Worm (Caenorhabditis elegans) whole organism, late embryonic: ENCODE results near the gene pcm-1.

Experiments
- C38D4.7 ChIP-seq: fragments of 200-800 bp; sonication (Bioruptor generic); optimal IDR thresholded peaks from 2 replicates; lab custom pipeline; 2018; ENCODE audit warnings: mild to moderate bottlenecking, missing genetic modification characterization, moderate library complexity, missing compliant biosample characterization
- K02D7.2 ChIP-seq: sonication (generic microtip); optimal IDR thresholded peaks from 2 replicates; lab custom pipeline; 2017; ENCODE audit warnings: mild to moderate bottlenecking, missing genetic modification characterization, missing compliant biosample characterization
- K09A11.1 ChIP-seq: sonication (generic microtip); optimal IDR thresholded peaks from 2 replicates; lab custom pipeline; 2017; ENCODE audit warnings: antibody characterized with exemption, mild to moderate bottlenecking, missing genetic modification characterization, missing compliant biosample characterization; ENCODE audit not compliant: insufficient read depth
- T23F11.4 ChIP-seq: fragments of 200-800 bp; sonication (Bioruptor generic); optimal IDR thresholded peaks from 2 replicates; lab custom pipeline; 2018; ENCODE audit warnings: mild to moderate bottlenecking, missing genetic modification characterization, missing compliant biosample characterization
- ahr-1 ChIP-seq: sonication (generic microtip); optimal IDR thresholded peaks from 2 replicates; lab custom pipeline; 2016; ENCODE audit warnings: missing genetic modification characterization, missing compliant biosample characterization
- ceh-19 ChIP-seq: fragments of 200-800 bp; sonication (Bioruptor generic); optimal IDR thresholded peaks from 2 replicates; lab custom pipeline; 2018; ENCODE audit warnings: mild to moderate bottlenecking, missing genetic modification characterization, missing compliant biosample characterization
- ceh-2 ChIP-seq: sonication (generic microtip); optimal IDR thresholded peaks from 2 replicates; lab custom pipeline; 2016; ENCODE audit warnings: missing genotype, missing genetic modification characterization, missing compliant biosample characterization
- ceh-34 ChIP-seq: sonication (generic microtip); optimal IDR thresholded peaks from 2 replicates; lab custom pipeline; 2016; ENCODE audit warnings: mild to moderate bottlenecking, missing genetic modification characterization, missing compliant biosample characterization
- ceh-45 ChIP-seq: fragments of 200-800 bp; sonication (Bioruptor generic); IDR thresholded peaks from 2 replicates; pipeline ENCODE4 v1.3.6; 2022; ENCODE audit warnings: missing genetic modification reagents, missing genetic modification characterization, missing compliant biosample characterization
- ceh-48 ChIP-seq: sonication (generic microtip); optimal IDR thresholded peaks from 2 replicates; lab custom pipeline; 2016; ENCODE audit warnings: missing genetic modification characterization, inconsistent platforms, missing compliant biosample characterization
- ceh-6 ChIP-seq: fragments of 200-800 bp; sonication (Bioruptor generic); optimal IDR thresholded peaks from 2 replicates; lab custom pipeline; 2018; ENCODE audit warnings: mild to moderate bottlenecking, missing genetic modification characterization, missing compliant biosample characterization
- elt-2 ChIP-seq: sonication (generic microtip); optimal IDR thresholded peaks from 2 replicates; lab custom pipeline; 2016; ENCODE audit warnings: missing genetic modification reagents, missing genetic modification characterization, missing compliant biosample characterization
- elt-4 ChIP-seq: sonication (generic microtip); optimal IDR thresholded peaks from 2 replicates; lab custom pipeline; 2016; ENCODE audit warnings: missing genetic modification characterization, missing compliant biosample characterization
- ets-4 ChIP-seq: sonication (generic microtip); optimal IDR thresholded peaks from 2 replicates; lab custom pipeline; 2016; ENCODE audit warnings: missing genetic modification characterization, missing compliant biosample characterization
- eyg-1 ChIP-seq: sonication (generic microtip); optimal IDR thresholded peaks from 2 replicates; lab custom pipeline; 2016; ENCODE audit warnings: missing genotype, missing genetic modification characterization, missing compliant biosample characterization
- hlh-13 ChIP-seq: fragments of 200-800 bp; sonication (Bioruptor generic); optimal IDR thresholded peaks from 2 replicates; lab custom pipeline; 2018; ENCODE audit warnings: mild to moderate bottlenecking, missing genetic modification characterization, missing compliant biosample characterization
- hlh-30 ChIP-seq: sonication (generic microtip); optimal IDR thresholded peaks from 2 replicates; lab custom pipeline; 2017; ENCODE audit warnings: antibody characterized with exemption, missing genetic modification characterization, missing compliant biosample characterization; ENCODE audit not compliant: insufficient read depth
- hlh-6 ChIP-seq: sonication (generic microtip); optimal IDR thresholded peaks from 2 replicates; lab custom pipeline; 2016; ENCODE audit warnings: missing genotype, missing genetic modification characterization, missing compliant biosample characterization
- hlh-8 ChIP-seq: sonication (generic microtip); optimal IDR thresholded peaks from 2 replicates; lab custom pipeline; 2016; ENCODE audit warnings: missing genotype, missing genetic modification characterization, missing compliant biosample characterization
- mec-3 ChIP-seq: sonication (generic microtip); optimal IDR thresholded peaks from 2 replicates; lab custom pipeline; 2016; ENCODE audit warnings: borderline replicate concordance, missing genetic modification characterization, missing compliant biosample characterization
- nhr-11 ChIP-seq: fragments of 150-350 bp; optimal IDR thresholded peaks from 2 replicates; lab custom pipeline; 2014; ENCODE audit warnings: missing biosample characterization, missing genetic modification characterization
- npax-4 ChIP-seq: sonication (generic microtip); optimal IDR thresholded peaks from 2 replicates; lab custom pipeline; 2016; ENCODE audit warnings: missing genetic modification characterization, missing compliant biosample characterization
- odd-2 ChIP-seq: sonication (generic microtip); optimal IDR thresholded peaks from 2 replicates; lab custom pipeline; 2017; ENCODE audit warnings: antibody characterized with exemption, mild to moderate bottlenecking, missing genetic modification characterization, missing compliant biosample characterization
- pat-9 ChIP-seq: fragments of 200-800 bp; sonication (Bioruptor generic); optimal IDR thresholded peaks from 2 replicates; lab custom pipeline; 2018; ENCODE audit warnings: mild to moderate bottlenecking, missing genetic modification characterization, moderate library complexity, missing compliant biosample characterization
- pax-1 ChIP-seq: fragments of 150-350 bp; optimal IDR thresholded peaks from 2 replicates; lab custom pipeline; 2014; ENCODE audit warnings: missing biosample characterization, missing genetic modification characterization
- pha-2 ChIP-seq: sonication (generic microtip); optimal IDR thresholded peaks from 2 replicates; lab custom pipeline; 2017; ENCODE audit warnings: mild to moderate bottlenecking, missing genetic modification characterization, missing compliant biosample characterization
- pros-1 ChIP-seq: fragments of 150-350 bp; optimal IDR thresholded peaks from 2 replicates; lab custom pipeline; 2014; ENCODE audit warnings: missing biosample characterization, missing genetic modification reagents, missing genetic modification characterization
- rnt-1 ChIP-seq: sonication (generic microtip); optimal IDR thresholded peaks from 2 replicates; lab custom pipeline; 2016; ENCODE audit warnings: missing genetic modification characterization, missing compliant biosample characterization
- sdc-2 ChIP-seq: sonication (generic microtip); optimal IDR thresholded peaks from 2 replicates; lab custom pipeline; 2016; ENCODE audit warnings: missing genotype, missing genetic modification characterization, missing compliant biosample characterization
- syd-9 ChIP-seq: sonication (generic microtip); optimal IDR thresholded peaks from 2 replicates; lab custom pipeline; 2016; ENCODE audit warnings: mild to moderate bottlenecking, missing genetic modification characterization, moderate library complexity, missing compliant biosample characterization
- tbx-2 ChIP-seq: sonication (generic microtip); optimal IDR thresholded peaks from 2 replicates; lab custom pipeline; 2016; ENCODE audit warnings: missing genetic modification characterization, missing compliant biosample characterization
- unc-3 ChIP-seq, 2 experiments: fragments of 200-800 bp in 1 of 2; sonication (Bioruptor generic) in 1 of 2; sonication (generic microtip) in 1 of 2; conservative IDR thresholded peaks in 1 of 2; optimal IDR thresholded peaks in 1 of 2; 2 replicates each; pipeline versions ENCODE4 v1.3.6 to Lab custom; 2016 to 2022; ENCODE audit warnings: missing compliant biosample characterization in 2 of 2, missing genetic modification characterization in 2 of 2, missing genetic modification reagents in 1 of 2
- unc-55 ChIP-seq: sonication (generic microtip); optimal IDR thresholded peaks from 2 replicates; lab custom pipeline; 2017; ENCODE audit warnings: missing biosample characterization, missing genetic modification reagents, missing genetic modification characterization
- ztf-16 ChIP-seq: sonication (generic microtip); optimal IDR thresholded peaks from 2 replicates; lab custom pipeline; 2017; ENCODE audit warnings: missing genetic modification characterization, missing compliant biosample characterization

Gene pcm-1

DNA sequence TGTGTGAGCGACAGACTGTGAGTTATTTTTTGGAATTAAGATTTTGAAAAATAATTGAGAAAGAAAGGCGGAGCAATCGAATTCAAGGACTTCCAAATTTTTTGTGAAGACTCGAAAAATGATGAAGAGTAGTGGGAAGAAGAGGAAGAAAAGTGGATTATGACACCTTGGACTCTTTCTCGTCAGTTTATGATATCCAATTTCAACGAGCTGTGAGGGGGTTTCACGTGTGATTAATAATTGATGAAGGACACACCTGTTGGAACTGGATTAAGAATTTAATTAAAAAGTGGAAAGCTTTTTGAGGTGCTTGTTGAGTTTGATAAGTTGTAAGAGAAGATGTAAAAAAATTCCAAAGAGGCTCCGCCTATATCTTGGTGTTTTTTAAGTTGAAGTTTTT is 26.7 kb upstream of the pcm-1 start, which contains the start of gene fut-8:
fut-8 (minus strand) TSS at position 101 of the 400 bp plus-strand sequence.
- TF ChIP-seq hlh-6 (tag; lab: Kevin White, UChicago) (no peak), ceh-6 (no peak), T23F11.4 (GFP tag; lab: Kevin White, UChicago) (no peak), ceh-34 (peak; percentile 42)

- TF ChIP-seq tbx-2 (tag; lab: Kevin White, UChicago) (no peak), rnt-1 (tag; lab: Kevin White, UChicago) (no peak), sdc-2 (tag; lab: Kevin White, UChicago) (no peak), hlh-13 (GFP tag; lab: Kevin White, UChicago) (no peak), unc-3 (GFP tag; conservative IDR thresholded peaks at IDR 0.05; lab: Robert Waterston, UW) (no peak), unc-3 (tag; optimal IDR thresholded peaks at IDR 0.05; lab: Kevin White, UChicago) (no peak), hlh-8 (tag; lab: Kevin White, UChicago) (no peak), ceh-34 (no peak), unc-55 (GFP tag; lab: Kevin White, UChicago) (no peak), elt-2 (tag; lab: Kevin White, UChicago) (no peak), mec-3 (no peak), nhr-11 (no peak), npax-4 (tag; lab: Kevin White, UChicago) (no peak)
Observed at ce11 chrV:5986755-5987154, 23.1 kb upstream of the pcm-1 start, which contains the start of gene C10F3.7. C10F3.7 (minus strand) TSS chrV:5986855.

DNA sequence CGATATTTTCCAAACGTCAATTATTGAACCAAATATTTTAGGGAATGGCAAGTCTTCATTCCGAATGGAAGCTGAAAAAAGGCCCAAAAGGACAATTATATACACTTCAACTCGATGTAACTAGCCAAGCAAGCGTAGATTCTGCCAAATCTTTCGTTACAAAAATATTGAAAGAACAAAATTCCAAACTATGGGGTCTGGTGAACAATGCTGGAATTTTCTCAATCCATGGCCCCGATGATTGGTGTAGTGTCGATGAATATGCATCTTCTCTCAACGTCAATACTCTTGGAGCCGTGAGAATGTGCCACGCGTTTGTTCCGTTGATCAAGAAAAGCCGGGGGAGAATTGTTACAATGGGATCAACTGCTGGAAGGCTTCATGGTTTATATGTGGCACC is 20.6 kb upstream of the pcm-1 start:
- TF ChIP-seq ceh-2 = no peak

- no peak for TF ChIP-seq hlh-13 (GFP tag; lab: Kevin White, UChicago)
- no peak for TF ChIP-seq pros-1 (tag; lab: Kevin White, UChicago)
- TF ChIP-seq hlh-6 (tag; lab: Kevin White, UChicago) = no peak
- no peak for TF ChIP-seq ahr-1 (tag; lab: Kevin White, UChicago)
- TF ChIP-seq elt-4 (tag; lab: Kevin White, UChicago) = no peak
- TF ChIP-seq ceh-48 = no peak
- no peak for TF ChIP-seq K09A11.1 (tag; lab: Kevin White, UChicago)
- no peak for TF ChIP-seq ceh-6
- no peak for TF ChIP-seq mec-3
- TF ChIP-seq ceh-19 (GFP tag; lab: Kevin White, UChicago) = no peak
- TF ChIP-seq syd-9 = no peak
- TF ChIP-seq elt-2 (tag; lab: Kevin White, UChicago) = no peak
- TF ChIP-seq hlh-30 (tag; lab: Kevin White, UChicago) = no peak
- TF ChIP-seq tbx-2 (tag; lab: Kevin White, UChicago) = no peak
- no peak for TF ChIP-seq pha-2 (tag; lab: Kevin White, UChicago)
- TF ChIP-seq pat-9 = no peak
- no peak for TF ChIP-seq eyg-1
- TF ChIP-seq ceh-34 = no peak
- no peak for TF ChIP-seq ets-4 (tag; lab: Kevin White, UChicago)
- no peak for TF ChIP-seq K02D7.2 (tag; lab: Kevin White, UChicago)
Observed at ce11 chrV:5983380-5983779, 19.7 kb upstream of the pcm-1 start, which contains the start of gene dhs-16. dhs-16 (plus strand) TSS chrV:5983745.

DNA sequence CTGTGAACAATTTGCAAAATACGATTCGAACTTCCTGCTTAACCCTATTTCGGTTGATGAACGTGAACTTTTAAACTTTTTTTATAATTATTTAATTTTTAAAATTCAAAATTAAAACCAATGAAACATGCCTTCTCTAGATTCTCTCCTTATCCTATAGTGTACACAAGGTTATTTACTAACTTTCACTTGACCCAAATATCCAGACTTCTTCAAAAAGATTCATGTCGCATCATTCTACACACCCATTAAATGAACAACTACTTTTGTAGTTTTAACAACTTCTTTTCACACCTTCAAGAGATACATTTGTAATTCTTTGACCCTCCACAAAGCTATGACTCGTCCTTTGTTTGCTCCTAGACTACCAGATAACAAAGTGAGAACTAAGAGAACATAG is 19.0 kb upstream of the pcm-1 start:
- no peak for TF ChIP-seq ceh-45 (GFP tag; lab: Robert Waterston, UW)
- TF ChIP-seq ztf-16 = no peak
- no peak for TF ChIP-seq C38D4.7 (GFP tag; lab: Kevin White, UChicago)
- TF ChIP-seq pax-1 = peak; percentile 36
- TF ChIP-seq elt-2 (tag; lab: Kevin White, UChicago) = no peak
- TF ChIP-seq odd-2 (tag; lab: Kevin White, UChicago) = no peak
